Worm (Caenorhabditis elegans): ENCODE data around the gene Y43F8B.28.

The Y43F8B.28 gene

DNA sequence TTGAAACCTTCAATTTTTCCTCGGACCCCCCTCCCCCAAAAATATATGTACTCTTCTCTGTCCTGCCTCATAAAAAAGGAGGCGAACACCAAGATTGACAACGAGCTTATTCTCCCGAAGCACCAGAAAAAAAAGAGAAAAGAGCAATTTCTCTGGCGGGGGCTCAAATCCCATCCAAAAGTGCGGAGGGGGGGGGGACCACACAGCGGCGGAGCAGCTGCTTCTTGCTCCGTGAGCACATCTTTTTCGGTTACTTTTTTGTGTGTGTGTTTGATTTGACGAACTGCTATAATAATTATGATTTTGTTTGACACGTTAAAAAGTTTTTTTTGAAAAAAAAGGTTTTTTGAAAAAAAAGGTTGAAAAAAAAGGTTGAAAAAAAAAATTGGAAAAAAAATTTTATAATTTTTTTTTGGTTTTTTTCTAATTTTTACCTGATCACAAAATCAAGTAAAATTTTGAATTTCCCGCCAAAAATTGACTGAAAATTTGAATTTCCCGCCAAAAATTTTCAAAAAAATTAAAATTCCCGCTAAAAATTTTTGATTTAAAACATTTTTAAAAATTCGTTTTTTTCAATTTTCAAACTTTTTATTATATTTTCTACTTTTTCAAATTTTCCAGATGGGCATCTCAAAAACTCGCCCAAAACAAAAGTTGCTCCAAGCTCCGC is 11.1 kb upstream of the Y43F8B.28 start, which contains the start of gene Y43F8B.10:
TSS of gene Y43F8B.10 (plus strand) at position 623 of the 673 bp plus-strand sequence.
- TF ChIP-seq unc-62 (GFP tag; optimal IDR thresholded peaks at IDR 0.05) = no peak
- TF ChIP-seq elt-3 (tag; optimal IDR thresholded peaks at IDR 0.05) = no peak
- TF ChIP-seq blmp-1 (tag; optimal IDR thresholded peaks at IDR 0.05; ENCODE audit: insufficient read depth) = no peak
- TF ChIP-seq gmeb-1 (tag; optimal IDR thresholded peaks at IDR 0.05) = no peak
- no peak for TF ChIP-seq nhr-21 (tag; optimal IDR thresholded peaks at IDR 0.05)
- TF ChIP-seq ztf-4 (tag; optimal IDR thresholded peaks at IDR 0.05) = no peak
- TF ChIP-seq mbf-1 (tag; optimal IDR thresholded peaks at IDR 0.05) = no peak

ce11 chrV:19477302-19477701 is 7.8 kb upstream of the Y43F8B.28 start:
- TF ChIP-seq crh-2 (tag; optimal IDR thresholded peaks at IDR 0.05) (no peak), nhr-77 (tag; optimal IDR thresholded peaks at IDR 0.05) (no peak), elt-3 (tag; optimal IDR thresholded peaks at IDR 0.05) (no peak), sma-3 (GFP tag; optimal IDR thresholded peaks at IDR 0.05) (no peak), mab-5 (tag; optimal IDR thresholded peaks at IDR 0.05) (no peak), unc-39 (tag; optimal IDR thresholded peaks at IDR 0.05) (no peak), sma-9 (GFP tag; optimal IDR thresholded peaks at IDR 0.05) (no peak), sma-9 (tag; optimal IDR thresholded peaks at IDR 0.05) (no peak), lin-13 (GFP tag; optimal IDR thresholded peaks at IDR 0.05) (no peak), nhr-11 (tag; optimal IDR thresholded peaks at IDR 0.05) (no peak), ztf-4 (tag; optimal IDR thresholded peaks at IDR 0.05) (no peak), nhr-25 (tag; optimal IDR thresholded peaks at IDR 0.05) (no peak), gmeb-1 (tag; optimal IDR thresholded peaks at IDR 0.05) (no peak), lin-39 (tag; optimal IDR thresholded peaks at IDR 0.05) (no peak), elt-1 (tag; optimal IDR thresholded peaks at IDR 0.05) (no peak), peb-1 (tag; optimal IDR thresholded peaks at IDR 0.05) (no peak), ZK546.5 (tag; optimal IDR thresholded peaks at IDR 0.05) (no peak), snpc-4 (tag; optimal IDR thresholded peaks at IDR 0.05) (no peak)

- no peak for TF ChIP-seq alr-1 (tag; optimal IDR thresholded peaks at IDR 0.05)
- no peak for TF ChIP-seq blmp-1 (tag; optimal IDR thresholded peaks at IDR 0.05; ENCODE audit: insufficient read depth)
- TF ChIP-seq unc-55 (GFP tag; optimal IDR thresholded peaks at IDR 0.05) = no peak
- TF ChIP-seq ztf-4 (tag; optimal IDR thresholded peaks at IDR 0.05) = no peak
- TF ChIP-seq mdl-1 (tag; optimal IDR thresholded peaks at IDR 0.05) = no peak
- no peak for TF ChIP-seq ZK546.5 (tag; optimal IDR thresholded peaks at IDR 0.05)
- TF ChIP-seq nhr-12 (tag; optimal IDR thresholded peaks at IDR 0.05) = no peak
- no peak for TF ChIP-seq nhr-6 (tag; optimal IDR thresholded peaks at IDR 0.05)
- TF ChIP-seq ama-1 (optimal IDR thresholded peaks at IDR 0.05) = no peak
- TF ChIP-seq nhr-23 (tag; optimal IDR thresholded peaks at IDR 0.05) = no peak
- TF ChIP-seq nhr-10 (tag; optimal IDR thresholded peaks at IDR 0.05) = no peak
- no peak for TF ChIP-seq ceh-82 (tag; optimal IDR thresholded peaks at IDR 0.05)
Measured at ce11 chrV:19477852-19478251, 7.3 kb upstream of the Y43F8B.28 start, which contains the start of gene Y43F8B.9. TSS of gene Y43F8B.9 (plus strand) at chrV:19478152.

- no peak for TF ChIP-seq mab-5 (tag; optimal IDR thresholded peaks at IDR 0.05)
- no peak for TF ChIP-seq nhr-129 (tag; optimal IDR thresholded peaks at IDR 0.05)
- no peak for TF ChIP-seq sem-4 (tag; optimal IDR thresholded peaks at IDR 0.05)
- TF ChIP-seq ama-1 (optimal IDR thresholded peaks at IDR 0.05) = no peak
- TF ChIP-seq nhr-21 (tag; optimal IDR thresholded peaks at IDR 0.05) = no peak
- TF ChIP-seq mdl-1 (tag; optimal IDR thresholded peaks at IDR 0.05) = no peak
- TF ChIP-seq aly-2 (tag; optimal IDR thresholded peaks at IDR 0.05) = no peak
- TF ChIP-seq nhr-11 (tag; optimal IDR thresholded peaks at IDR 0.05) = no peak
- no peak for TF ChIP-seq gmeb-1 (tag; optimal IDR thresholded peaks at IDR 0.05)
- no peak for TF ChIP-seq elt-1 (tag; optimal IDR thresholded peaks at IDR 0.05)
- TF ChIP-seq ztf-11 (tag; optimal IDR thresholded peaks at IDR 0.05) = no peak
- no peak for TF ChIP-seq ceh-82 (tag; optimal IDR thresholded peaks at IDR 0.05)
Measured at ce11 chrV:19482535-19482934, 2.6 kb upstream of the Y43F8B.28 start, which contains the start of gene Y43F8B.22. TSS of gene Y43F8B.22 (plus strand) at chrV:19482835.

DNA sequence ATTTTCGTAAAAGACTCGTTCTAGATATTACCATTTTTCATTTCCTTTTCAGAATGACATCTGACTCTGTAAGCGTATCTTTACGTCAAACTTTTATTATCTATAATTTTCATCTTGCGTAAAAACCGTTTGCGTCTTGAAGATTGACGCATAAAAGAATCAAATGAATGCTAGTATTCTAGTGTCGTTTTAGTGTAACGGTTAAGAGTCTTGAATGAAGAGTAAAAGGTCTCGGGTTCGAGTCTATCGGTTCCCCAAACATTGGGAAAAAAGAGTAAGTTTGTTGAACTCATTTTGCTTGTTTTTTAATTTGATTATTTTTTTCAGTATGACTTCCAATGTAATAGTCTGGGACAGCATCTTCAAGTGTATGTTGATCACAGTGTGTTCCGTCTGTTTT is 612 bp upstream of the Y43F8B.28 start, which contains the start of gene Y43F8B.17:
TSS of gene Y43F8B.17 (plus strand) at position 215 of the 400 bp plus-strand sequence.
- TF ChIP-seq lin-39 (tag; optimal IDR thresholded peaks at IDR 0.05) (no peak), unc-62 (GFP tag; optimal IDR thresholded peaks at IDR 0.05) (no peak), ztf-4 (tag; optimal IDR thresholded peaks at IDR 0.05) (no peak), C34F6.9 (tag; optimal IDR thresholded peaks at IDR 0.05) (no peak), egl-27 (tag; optimal IDR thresholded peaks at IDR 0.05) (no peak), mbf-1 (tag; optimal IDR thresholded peaks at IDR 0.05) (no peak), gmeb-1 (tag; optimal IDR thresholded peaks at IDR 0.05) (no peak), elt-1 (tag; optimal IDR thresholded peaks at IDR 0.05) (no peak), sma-9 (GFP tag; optimal IDR thresholded peaks at IDR 0.05) (no peak), sma-9 (tag; optimal IDR thresholded peaks at IDR 0.05) (no peak), ama-1 (optimal IDR thresholded peaks at IDR 0.05) (no peak), dmd-4 (tag; optimal IDR thresholded peaks at IDR 0.05) (no peak), mdl-1 (tag; optimal IDR thresholded peaks at IDR 0.05) (no peak), sma-3 (GFP tag; optimal IDR thresholded peaks at IDR 0.05) (no peak)
